Worm (Caenorhabditis elegans) whole organism, young adult: ENCODE results near the gene lgc-10.

Source experiments
- F10E7.11 ChIP-seq: sonication (generic microtip); optimal IDR thresholded peaks from 2 replicates; lab custom pipeline; 2017; ENCODE audit warnings: mild to moderate bottlenecking, missing genetic modification characterization, moderate library complexity, missing compliant biosample characterization
- Y53G8AR.9 ChIP-seq: fragments of 200-800 bp; sonication (Bioruptor generic); conservative IDR thresholded peaks from 2 replicates; pipeline ENCODE4 v1.3.6; 2022; ENCODE audit warnings: missing genetic modification reagents, missing genetic modification characterization, missing compliant biosample characterization
- ceh-58 ChIP-seq: fragments of 200-800 bp; sonication (Bioruptor generic); IDR thresholded peaks from 2 replicates; pipeline ENCODE4 v1.3.6; 2022; ENCODE audit warnings: missing genetic modification characterization, missing compliant biosample characterization
- lag-1 ChIP-seq: fragments of 200-800 bp; sonication (Bioruptor generic); IDR thresholded peaks from 2 replicates; pipeline ENCODE4 v1.3.6; 2022; ENCODE audit warnings: missing genetic modification reagents, missing genetic modification characterization, missing compliant biosample characterization
- pha-4 ChIP-seq: fragments of 150-350 bp; sonication (generic microtip); optimal IDR thresholded peaks from 2 replicates; lab custom pipeline; 2014; ENCODE audit warnings: missing biosample characterization, missing genetic modification reagents, missing genetic modification characterization
- tbx-9 ChIP-seq: sonication (generic microtip); optimal IDR thresholded peaks from 2 replicates; lab custom pipeline; 2016; ENCODE audit warnings: borderline replicate concordance, missing genetic modification characterization, inconsistent platforms, missing compliant biosample characterization
- unc-130 ChIP-seq: sonication (generic microtip); optimal IDR thresholded peaks from 2 replicates; lab custom pipeline; 2016; ENCODE audit warnings: missing genetic modification reagents, missing genetic modification characterization, missing compliant biosample characterization
- zim-3 ChIP-seq: sonication (generic microtip); optimal IDR thresholded peaks from 2 replicates; lab custom pipeline; 2017; ENCODE audit warnings: mild to moderate bottlenecking, missing genetic modification characterization, moderate library complexity, missing compliant biosample characterization
- ztf-26 ChIP-seq: sonication (generic microtip); optimal IDR thresholded peaks from 2 replicates; lab custom pipeline; 2017; ENCODE audit warnings: missing genetic modification characterization, missing compliant biosample characterization

ce11 chrIV:6419031-6419582, 38.3 kb downstream of the lgc-10 start, which contains the start of the genes Y73B6BL.23 and htp-2:
- TF ChIP-seq ztf-26 (tag; lab: Kevin White, UChicago) (no peak), unc-130 (GFP tag; lab: Kevin White, UChicago) (no peak), ceh-58 (GFP tag; lab: Robert Waterston, UW) (no peak), pha-4 (no peak), lag-1 (GFP tag; lab: Robert Waterston, UW) (no peak), F10E7.11 (no peak), Y53G8AR.9 (GFP tag; lab: Robert Waterston, UW) (no peak), tbx-9 (tag; lab: Kevin White, UChicago) (no peak), zim-3 (tag; lab: Kevin White, UChicago) (no peak)
